Worm (Caenorhabditis elegans) whole organism, L4/young adult: ENCODE results near the gene irld-42.

ENCODE experiments used
- W03F9.2 ChIP-seq: fragments of 150-350 bp; optimal IDR thresholded peaks from 2 replicates; lab custom pipeline; 2014; ENCODE audit warnings: missing biosample characterization, missing genetic modification characterization
- dao-5 ChIP-seq: sonication (generic microtip); optimal IDR thresholded peaks from 2 replicates; lab custom pipeline; 2016; ENCODE audit warnings: missing genotype, missing genetic modification characterization, moderate library complexity, missing compliant biosample characterization
- him-1 ChIP-seq: sonication (generic microtip); optimal IDR thresholded peaks from 2 replicates; lab custom pipeline; 2016; ENCODE audit warnings: missing genotype, missing genetic modification reagents, missing genetic modification characterization, missing compliant biosample characterization

Gene irld-42

DNA sequence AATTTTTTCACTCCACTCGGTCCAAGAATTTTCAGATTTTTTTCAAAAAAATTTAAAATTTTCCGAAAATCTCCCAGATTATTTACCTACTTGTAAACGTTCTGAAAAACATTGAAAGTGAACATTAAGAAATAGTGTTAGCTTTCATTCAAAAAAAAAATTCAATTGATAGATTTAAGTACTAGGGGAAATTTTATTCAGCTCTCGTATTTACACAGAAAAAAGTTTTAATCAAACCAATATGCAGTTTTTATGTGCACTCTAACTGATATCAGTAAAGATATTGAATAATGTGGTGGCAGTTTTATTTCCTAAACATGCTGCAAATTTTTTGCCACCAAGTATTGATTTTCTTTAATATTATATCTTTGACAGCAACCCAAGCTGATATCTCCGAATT is at the start of gene irld-42:
Gene irld-42 (plus strand): TSS at position 301 of the 400 bp plus-strand sequence.
- TF ChIP-seq W03F9.2 (tag; lab: Kevin White, UChicago), result no peak
- TF ChIP-seq dao-5, result no peak

- TF ChIP-seq W03F9.2 (tag; lab: Kevin White, UChicago) (no peak), him-1 (tag; lab: Kevin White, UChicago) (no peak), dao-5 (no peak)
Observed at ce11 chrV:1618760-1619159, 49.6 kb upstream of the irld-42 start, which contains the start of gene nhr-179. Gene nhr-179, minus strand, starts transcription at chrV:1618860.

DNA sequence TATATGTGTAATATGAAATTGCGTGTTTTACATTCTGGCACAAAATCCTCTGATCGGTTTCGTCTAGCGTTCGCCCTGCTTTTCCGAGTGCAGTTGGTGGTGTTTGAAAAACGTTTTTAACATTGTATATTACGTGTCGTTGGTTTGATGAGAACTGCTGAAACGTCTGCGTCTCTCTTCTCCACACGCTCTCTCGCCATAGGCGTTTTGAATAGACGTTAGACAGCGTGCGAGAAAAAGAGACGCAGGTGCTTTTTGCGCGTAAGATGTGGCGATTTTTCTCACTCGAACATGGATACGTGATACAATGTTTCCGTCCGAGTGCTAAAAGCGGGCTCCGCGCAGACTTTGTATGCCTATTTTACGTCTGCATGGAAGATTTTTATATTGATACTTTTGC is 47.8 kb upstream of the irld-42 start:
- TF ChIP-seq him-1 (tag; lab: Kevin White, UChicago) (no peak), W03F9.2 (tag; lab: Kevin White, UChicago) (no peak), dao-5 (no peak)

ce11 chrV:1621494-1621893 is 46.8 kb upstream of the irld-42 start, which contains the start of gene nhr-117:
Gene nhr-117, minus strand, starts transcription at chrV:1621520.
- no peak for TF ChIP-seq W03F9.2 (tag; lab: Kevin White, UChicago)
- TF ChIP-seq dao-5, result no peak
- TF ChIP-seq him-1 (tag; lab: Kevin White, UChicago), result no peak

ce11 chrV:1623429-1623828 is 44.9 kb upstream of the irld-42 start:
- TF ChIP-seq him-1 (tag; lab: Kevin White, UChicago) (no peak), W03F9.2 (tag; lab: Kevin White, UChicago) (no peak), dao-5 (no peak)

DNA sequence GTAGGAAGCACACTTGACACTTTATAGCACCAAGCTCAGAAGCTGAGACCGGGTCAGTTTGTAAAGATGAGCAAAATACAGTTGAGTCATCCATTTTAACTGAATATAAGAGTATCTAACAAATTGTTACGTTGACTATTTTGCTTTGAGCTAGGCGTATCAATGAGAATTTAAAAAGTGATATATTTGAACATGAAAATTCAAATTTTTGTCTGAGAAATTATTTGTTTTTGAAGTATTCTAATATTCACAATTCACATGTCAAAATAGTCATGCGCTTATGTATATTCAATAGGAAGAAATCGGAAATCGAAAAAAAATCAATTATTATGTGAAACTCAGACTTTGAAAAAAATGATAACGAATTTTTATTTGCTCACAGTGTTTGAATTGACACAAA is 44.0 kb upstream of the irld-42 start, which contains the start of gene nhr-110:
Gene nhr-110 (minus strand): TSS at position 101 of the 400 bp plus-strand sequence.
- TF ChIP-seq dao-5 (no peak), him-1 (tag; lab: Kevin White, UChicago) (no peak), W03F9.2 (tag; lab: Kevin White, UChicago) (no peak)

- TF ChIP-seq dao-5 (no peak), him-1 (tag; lab: Kevin White, UChicago) (no peak), W03F9.2 (tag; lab: Kevin White, UChicago) (no peak)
Observed at ce11 chrV:1626720-1627119, 41.6 kb upstream of the irld-42 start, which contains the start of gene nhr-237. Gene nhr-237, minus strand, starts transcription at chrV:1626820.

DNA sequence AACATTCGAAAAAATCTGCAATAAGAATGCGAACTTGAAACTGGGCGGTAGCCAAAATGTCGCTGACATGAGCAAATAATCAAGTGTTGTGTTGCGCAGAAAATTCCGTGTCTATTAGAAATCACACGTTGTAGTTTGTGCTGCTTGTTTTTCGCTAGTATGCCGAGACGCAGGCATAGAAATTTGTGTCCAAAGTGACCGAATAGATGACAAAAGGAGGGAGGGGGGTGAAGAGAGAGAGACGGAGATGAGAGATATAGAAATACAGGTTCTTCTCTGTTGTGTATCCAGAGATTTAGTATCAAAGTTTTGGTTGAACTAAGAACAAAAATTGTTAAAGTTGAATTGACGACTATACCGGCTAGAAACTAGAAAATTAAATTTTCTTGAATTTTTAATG is 41.0 kb upstream of the irld-42 start:
- TF ChIP-seq dao-5, result no peak
- TF ChIP-seq him-1 (tag; lab: Kevin White, UChicago), result no peak
- no peak for TF ChIP-seq W03F9.2 (tag; lab: Kevin White, UChicago)

DNA sequence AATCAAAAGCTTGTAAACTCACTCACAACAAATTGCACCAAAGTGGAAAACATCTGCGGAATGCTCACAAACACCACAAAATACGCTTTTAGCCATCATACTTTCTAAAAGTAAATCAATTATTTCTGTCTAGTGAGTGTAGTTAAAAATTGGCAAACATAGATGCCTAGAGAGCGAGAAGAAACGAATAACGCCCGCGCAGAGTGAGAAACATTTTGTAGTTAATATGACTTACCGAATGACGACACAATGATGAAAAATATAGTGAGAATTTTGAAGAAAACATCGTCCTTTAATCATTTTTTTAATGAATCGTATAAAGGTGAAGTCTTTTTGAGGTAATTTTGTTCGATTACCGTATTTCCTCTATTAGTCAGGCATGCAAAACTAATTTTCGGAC is 39.0 kb upstream of the irld-42 start, which contains the start of gene nhr-238:
Gene nhr-238 (minus strand): TSS at position 104 of the 400 bp plus-strand sequence.
- no peak for TF ChIP-seq W03F9.2 (tag; lab: Kevin White, UChicago)
- TF ChIP-seq dao-5, result no peak
- no peak for TF ChIP-seq him-1 (tag; lab: Kevin White, UChicago)

- TF ChIP-seq dao-5 (no peak), him-1 (tag; lab: Kevin White, UChicago) (no peak), W03F9.2 (tag; lab: Kevin White, UChicago) (no peak)
Observed at ce11 chrV:1631148-1631547, 37.2 kb upstream of the irld-42 start, which contains the start of gene Y46H3D.8. Gene Y46H3D.8, minus strand, starts transcription at chrV:1631248.

DNA sequence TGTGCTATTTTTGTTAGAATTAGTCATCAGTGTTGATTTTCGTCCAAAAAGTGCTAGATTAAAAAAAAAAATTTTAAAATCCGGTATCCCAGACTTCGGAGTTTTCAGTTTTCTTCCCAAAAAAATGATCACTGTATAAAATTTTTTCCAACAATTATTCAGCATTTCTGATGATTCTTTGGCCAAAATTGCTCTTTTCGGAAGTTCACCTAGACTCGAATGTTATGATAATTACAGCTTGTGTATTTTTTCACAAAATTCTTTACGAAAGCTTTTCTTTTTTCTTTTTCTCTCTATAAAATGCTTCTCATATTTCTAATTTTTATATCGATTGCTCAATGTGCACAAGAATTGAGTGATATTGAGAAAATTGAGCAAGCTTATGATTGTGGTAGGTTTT is 36.6 kb upstream of the irld-42 start, which contains the start of gene irld-17:
Gene irld-17 (plus strand): TSS at position 301 of the 400 bp plus-strand sequence.
- no peak for TF ChIP-seq dao-5
- TF ChIP-seq him-1 (tag; lab: Kevin White, UChicago), result no peak
- TF ChIP-seq W03F9.2 (tag; lab: Kevin White, UChicago), result no peak

ce11 chrV:1635859-1636258 is 32.5 kb upstream of the irld-42 start, which contains the start of gene str-222:
Gene str-222, plus strand, starts transcription at chrV:1636159.
- TF ChIP-seq him-1 (tag; lab: Kevin White, UChicago) (no peak), W03F9.2 (tag; lab: Kevin White, UChicago) (no peak), dao-5 (no peak)

DNA sequence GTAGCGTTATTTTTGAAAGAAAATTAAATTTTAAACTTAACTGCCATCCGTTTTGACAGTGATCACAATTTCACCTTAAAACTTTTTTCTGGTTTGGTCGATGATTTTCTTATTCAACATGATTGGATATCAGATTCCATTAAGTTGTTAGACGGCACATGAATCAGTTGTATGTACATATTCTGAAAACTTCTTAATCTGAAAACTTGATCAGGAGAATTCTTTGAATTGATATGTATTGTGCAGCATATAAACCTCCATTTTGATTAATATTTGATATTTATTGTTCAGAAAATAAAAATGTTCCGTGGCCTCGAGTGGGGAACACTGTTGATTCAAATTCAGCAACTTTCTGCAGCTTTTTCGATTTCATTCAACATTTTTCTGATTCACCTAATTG is 28.3 kb upstream of the irld-42 start, which contains the start of gene str-221:
Gene str-221 (plus strand): TSS at position 301 of the 400 bp plus-strand sequence.
- TF ChIP-seq W03F9.2 (tag; lab: Kevin White, UChicago), result no peak
- no peak for TF ChIP-seq him-1 (tag; lab: Kevin White, UChicago)
- no peak for TF ChIP-seq dao-5

ce11 chrV:1642199-1642598 is 26.1 kb upstream of the irld-42 start, which contains the start of gene Y46H3D.1:
Gene Y46H3D.1, plus strand, starts transcription at chrV:1642499.
- TF ChIP-seq him-1 (tag; lab: Kevin White, UChicago) (no peak), W03F9.2 (tag; lab: Kevin White, UChicago) (no peak)

- TF ChIP-seq him-1 (tag; lab: Kevin White, UChicago), result no peak
- TF ChIP-seq W03F9.2 (tag; lab: Kevin White, UChicago), result no peak
- no peak for TF ChIP-seq dao-5
Observed at ce11 chrV:1642768-1643167, 25.5 kb upstream of the irld-42 start.
